Fruit fly (Drosophila melanogaster): ENCODE measurements around the gene fusl.

dm6 chr2L:5338024-5338720, at the start of gene fusl:
- TF ChIP-seq CG10348 (GFP tag; IDR thresholded peaks at IDR 0.05) (no peak), CG32121 (GFP tag; IDR thresholded peaks at IDR 0.05) (no peak), CG15710 (tag; optimal IDR thresholded peaks at IDR 0.05) (no peak)
